Worm (Caenorhabditis elegans) whole organism, L3 larva: Measurements from ENCODE around the gene mam-2.

Experiments
- ama-1 ChIP-seq: fragments of 150-350 bp; optimal IDR thresholded peaks from 2 replicates; lab custom pipeline; 2018
- ceh-16 ChIP-seq: sonication (generic microtip); optimal IDR thresholded peaks from 2 replicates; lab custom pipeline; 2017; ENCODE audit warnings: missing biosample characterization, missing genetic modification characterization
- elt-3 ChIP-seq, 3 experiments: fragments of 150-350 bp in 1 of 3; sonication (generic microtip) in 2 of 3; optimal IDR thresholded peaks; 2 replicates in 2 of 3; 4 replicates in 1 of 3; lab custom pipeline; 2014 to 2017; ENCODE audit warnings: missing biosample characterization in 3 of 3, missing genetic modification characterization in 3 of 3
- lin-15B ChIP-seq: fragments of 150-350 bp; optimal IDR thresholded peaks from 2 replicates; lab custom pipeline; 2014; ENCODE audit warnings: missing biosample characterization, missing genetic modification characterization
- lin-39 ChIP-seq: fragments of 150-350 bp; optimal IDR thresholded peaks from 2 replicates; lab custom pipeline; 2018; ENCODE audit warnings: missing biosample characterization, missing genetic modification reagents, missing genetic modification characterization
- mdl-1 ChIP-seq: fragments of 150-350 bp; optimal IDR thresholded peaks from 2 replicates; lab custom pipeline; 2014; ENCODE audit warnings: missing biosample characterization, missing genetic modification characterization
- nhr-11 ChIP-seq: fragments of 150-350 bp; optimal IDR thresholded peaks from 2 replicates; lab custom pipeline; 2014; ENCODE audit warnings: missing biosample characterization, missing genetic modification characterization
- nhr-237 ChIP-seq: fragments of 150-350 bp; optimal IDR thresholded peaks from 2 replicates; lab custom pipeline; 2014; ENCODE audit warnings: missing biosample characterization, missing genetic modification characterization
- pha-4 ChIP-seq: fragments of 150-350 bp; optimal IDR thresholded peaks from 2 replicates; lab custom pipeline; 2014; ENCODE audit warnings: missing biosample characterization, missing genetic modification reagents, missing genetic modification characterization
- pqm-1 ChIP-seq: fragments of 150-350 bp; optimal IDR thresholded peaks from 2 replicates; lab custom pipeline; 2017; ENCODE audit warnings: missing biosample characterization, missing genetic modification characterization, inconsistent platforms
- snpc-4 ChIP-seq: fragments of 150-350 bp; optimal IDR thresholded peaks from 2 replicates; lab custom pipeline; 2014; ENCODE audit warnings: missing biosample characterization, missing genetic modification characterization
- tbx-2 ChIP-seq: sonication (generic microtip); optimal IDR thresholded peaks from 2 replicates; lab custom pipeline; 2016; ENCODE audit warnings: mild to moderate bottlenecking, missing genetic modification characterization, missing compliant biosample characterization

- TF ChIP-seq elt-3 (tag; optimal IDR thresholded peaks at IDR 0.05; lab: Kevin White, UChicago), result no peak
- TF ChIP-seq pqm-1 (tag; lab: Kevin White, UChicago), result no peak
- no peak for TF ChIP-seq nhr-11 (tag; lab: Kevin White, UChicago)
- no peak for TF ChIP-seq mdl-1 (tag; lab: Kevin White, UChicago)
- no peak for TF ChIP-seq snpc-4
- no peak for TF ChIP-seq ceh-16 (tag; lab: Kevin White, UChicago)
- TF ChIP-seq lin-15B (tag; lab: Kevin White, UChicago), result no peak
- TF ChIP-seq pha-4 (tag; lab: Kevin White, UChicago), result peak; percentile 63
- TF ChIP-seq tbx-2, result no peak
- no peak for TF ChIP-seq nhr-237
- no peak for TF ChIP-seq lin-39 (tag; lab: Kevin White, UChicago)
- no peak for TF ChIP-seq ama-1 (lab: Kevin White, UChicago)
Observed at ce11 chrIV:10007758-10008157, 24.8 kb downstream of the mam-2 start.
